Worm (Caenorhabditis elegans) whole organism, L4 larva: ENCODE data around the gene ptr-6.

Experiments used
- F37D6.2 ChIP-seq: sonication (generic microtip); optimal IDR thresholded peaks from 2 replicates; lab custom pipeline; 2016; ENCODE audit warnings: mild to moderate bottlenecking, missing genetic modification characterization, missing compliant biosample characterization
- ceh-20 ChIP-seq: fragments of 200-800 bp; sonication (Bioruptor generic); IDR thresholded peaks from 2 replicates; pipeline ENCODE4 v1.3.6; 2022; ENCODE audit warnings: missing genetic modification reagents, missing genetic modification characterization, missing compliant biosample characterization
- nhr-11 ChIP-seq: fragments of 150-350 bp; optimal IDR thresholded peaks from 2 replicates; lab custom pipeline; 2014; ENCODE audit warnings: missing biosample characterization, missing genetic modification characterization
- nhr-25 ChIP-seq: sonication (generic microtip); optimal IDR thresholded peaks from 2 replicates; lab custom pipeline; 2017; ENCODE audit warnings: missing genetic modification characterization, mild to moderate bottlenecking, missing compliant biosample characterization, antibody characterized with exemption, moderate library complexity, borderline replicate concordance; ENCODE audit not compliant: insufficient read depth
- set-16 ChIP-seq: fragments of 200-800 bp; sonication (Bioruptor generic); IDR thresholded peaks from 2 replicates; pipeline ENCODE4 v1.3.6; 2022; ENCODE audit warnings: missing genetic modification reagents, missing genetic modification characterization, missing compliant biosample characterization
- unc-130 ChIP-seq: sonication (generic microtip); optimal IDR thresholded peaks from 2 replicates; lab custom pipeline; 2016; ENCODE audit warnings: missing genetic modification reagents, missing genetic modification characterization, missing compliant biosample characterization
- zag-1 ChIP-seq: fragments of 150-350 bp; optimal IDR thresholded peaks from 2 replicates; lab custom pipeline; 2014; ENCODE audit warnings: missing biosample characterization, missing genetic modification characterization
- ztf-7 ChIP-seq: fragments of 150-350 bp; optimal IDR thresholded peaks from 2 replicates; lab custom pipeline; 2014; ENCODE audit warnings: missing biosample characterization, missing genetic modification characterization

DNA sequence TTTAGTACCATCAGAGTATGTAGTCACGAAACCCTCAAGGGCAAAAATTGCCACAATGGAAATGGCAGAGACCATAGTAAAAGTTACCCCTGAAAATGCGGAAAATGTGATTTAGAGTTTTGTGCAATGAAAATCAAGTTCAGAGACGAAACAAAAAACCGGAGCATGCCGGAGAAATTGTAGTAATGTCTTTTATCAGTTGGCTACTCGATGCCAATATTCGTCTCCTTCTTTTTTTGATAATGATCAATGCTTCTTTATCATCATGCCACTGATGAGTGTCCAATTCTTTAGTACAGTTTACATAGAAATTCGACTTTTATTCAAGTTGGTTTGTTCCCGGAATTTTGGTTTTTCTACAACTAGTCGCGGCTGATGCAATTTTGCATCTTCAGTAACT lies 10.9 kb downstream of the ptr-6 start, which contains the start of gene pho-1:
- TF ChIP-seq unc-130 (no peak), ceh-20 (GFP tag; lab: Robert Waterston, UW) (no peak), nhr-25 (no peak), set-16 (GFP tag; lab: Robert Waterston, UW) (no peak), ztf-7 (tag; lab: Kevin White, UChicago) (no peak), nhr-11 (tag; lab: Kevin White, UChicago) (no peak), zag-1 (tag; lab: Kevin White, UChicago) (no peak), F37D6.2 (tag; lab: Kevin White, UChicago) (no peak)
